Worm (Caenorhabditis elegans) whole organism, mixed stage, embryonic: ENCODE results near the gene C56E6.4.

Source experiments
- ceh-83 ChIP-seq: fragments of 200-800 bp; sonication (Bioruptor generic); optimal IDR thresholded peaks from 2 replicates; lab custom pipeline; 2018; ENCODE audit warnings: mild to moderate bottlenecking, missing genetic modification characterization, missing compliant biosample characterization
- drap-1 ChIP-seq: fragments of 200-800 bp; sonication (Bioruptor generic); optimal IDR thresholded peaks from 3 replicates; lab custom pipeline; 2018; ENCODE audit warnings: mild to moderate bottlenecking, missing genetic modification characterization, missing compliant biosample characterization
- elt-3 ChIP-seq: fragments of 150-350 bp; optimal IDR thresholded peaks from 2 replicates; lab custom pipeline; 2014; ENCODE audit warnings: missing biosample characterization, missing genetic modification characterization
- mep-1 ChIP-seq: fragments of 150-350 bp; optimal IDR thresholded peaks from 2 replicates; lab custom pipeline; 2017; ENCODE audit warnings: missing biosample characterization, missing genetic modification reagents, missing genetic modification characterization, inconsistent platforms
- mls-2 ChIP-seq: sonication (generic microtip); optimal IDR thresholded peaks from 2 replicates; lab custom pipeline; 2016; ENCODE audit warnings: mild to moderate bottlenecking, missing genetic modification characterization, moderate library complexity, missing compliant biosample characterization
- sem-2 ChIP-seq: fragments of 200-800 bp; sonication (Bioruptor generic); optimal IDR thresholded peaks from 2 replicates; lab custom pipeline; 2018; ENCODE audit warnings: mild to moderate bottlenecking, missing genetic modification characterization, missing compliant biosample characterization
- snpc-4 ChIP-seq: fragments of 150-350 bp; optimal IDR thresholded peaks from 2 replicates; lab custom pipeline; 2014; ENCODE audit warnings: missing biosample characterization, missing genetic modification characterization
- unc-62 ChIP-seq: fragments of 150-350 bp; optimal IDR thresholded peaks from 2 replicates; lab custom pipeline; 2014; ENCODE audit warnings: missing biosample characterization, missing genetic modification reagents, missing genetic modification characterization
- ztf-11 ChIP-seq: fragments of 150-350 bp; optimal IDR thresholded peaks from 2 replicates; lab custom pipeline; 2014; ENCODE audit warnings: missing biosample characterization, missing genetic modification characterization

ce11 chrII:6563238-6563637, 34.7 kb upstream of the C56E6.4 start:
- TF ChIP-seq unc-62 (peak; percentile 7), mep-1 (tag; lab: Kevin White, UChicago) (no peak), ztf-11 (tag; lab: Kevin White, UChicago) (no peak), snpc-4 (no peak), elt-3 (no peak), ceh-83 (GFP tag; lab: Kevin White, UChicago) (no peak), drap-1 (GFP tag; lab: Kevin White, UChicago) (no peak), sem-2 (GFP tag; lab: Kevin White, UChicago) (no peak), mls-2 (tag; lab: Kevin White, UChicago) (no peak)
